Fruit fly (Drosophila melanogaster): Measurements from ENCODE around the gene mus312.

mus312 gene

DNA sequence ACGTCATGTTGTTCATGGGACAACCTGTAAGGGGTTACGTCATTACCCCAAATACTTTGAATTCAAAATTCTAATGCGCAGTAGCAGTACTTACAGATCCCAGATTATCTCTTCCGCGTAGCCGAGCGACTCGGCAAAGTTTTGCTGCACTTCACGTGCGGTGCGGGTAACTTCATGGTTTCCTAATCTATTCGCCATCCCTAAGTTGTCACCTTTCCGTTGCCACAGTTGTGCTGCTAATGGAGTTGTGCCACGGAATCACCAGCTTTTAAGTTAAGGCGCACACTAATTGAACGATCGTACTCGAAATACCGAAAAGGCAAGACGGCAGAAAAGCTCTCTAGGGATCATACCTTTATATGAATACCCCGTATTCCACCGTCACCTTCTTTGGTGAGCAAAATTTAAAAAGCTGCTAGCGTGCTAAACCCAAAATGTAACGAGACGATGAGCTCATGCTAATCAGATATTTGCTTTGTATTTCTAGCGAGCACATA, 30.9 kb downstream of the mus312 start, which contains the start of gene pst (continued):
- TF ChIP-seq CG11695 (GFP tag; IDR thresholded peaks at IDR 0.05) (0 out of 3 replicates have a peak, but pooled peaks have one; percentile 29), CG17361 (GFP tag; IDR thresholded peaks at IDR 0.05) (no peak), Rfx (GFP tag; IDR thresholded peaks at IDR 0.05) (peak; percentile 27; the same call in 1 of the 2 replicates), Dek (tag; optimal IDR thresholded peaks at IDR 0.05) (peak; percentile 35), CG15514 (GFP tag; optimal IDR thresholded peaks at IDR 0.05) (no peak), chif (GFP tag; optimal IDR thresholded peaks at IDR 0.05) (no peak), kah (GFP tag; optimal IDR thresholded peaks at IDR 0.05) (no peak), CG15601 (tag; optimal IDR thresholded peaks at IDR 0.05) (no peak), CG2889 (GFP tag; IDR thresholded peaks at IDR 0.05) (no peak; the same call in 2 of the 3 replicates), bab2 (GFP tag; optimal IDR thresholded peaks at IDR 0.05) (no peak), psq (GFP tag; optimal IDR thresholded peaks at IDR 0.05) (no peak), CG17829 (tag; optimal IDR thresholded peaks at IDR 0.05) (no peak), bigmax (GFP tag; optimal IDR thresholded peaks at IDR 0.05) (no peak), ash1 (GFP tag; optimal IDR thresholded peaks at IDR 0.05) (peak; percentile 14), CG2120 (GFP tag; optimal IDR thresholded peaks at IDR 0.05) (no peak), CG34376 (GFP tag; optimal IDR thresholded peaks at IDR 0.05) (peak; percentile 66), CG13287 (GFP tag; IDR thresholded peaks at IDR 0.05; ENCODE audit: partially characterized antibody) (no peak), ftz-f1 (GFP tag; optimal IDR thresholded peaks at IDR 0.05) (no peak), CG17612 (GFP tag; IDR thresholded peaks at IDR 0.05) (no peak), Doc3 (GFP tag; IDR thresholded peaks at IDR 0.05; ENCODE audit: partially characterized antibody) (no peak), insv (GFP tag; optimal IDR thresholded peaks at IDR 0.05) (no peak), Side (GFP tag; optimal IDR thresholded peaks at IDR 0.05) (no peak), E2f1 (GFP tag; IDR thresholded peaks at IDR 0.05) (peak; percentile 39; the same call in 1 of the 2 replicates), Hr39 (optimal IDR thresholded peaks at IDR 0.05) (no peak), gcm (GFP tag; optimal IDR thresholded peaks at IDR 0.05) (no peak), CG11093 (GFP tag; IDR thresholded peaks at IDR 0.05) (no peak), MTF-1 (GFP tag; optimal IDR thresholded peaks at IDR 0.05; ENCODE audit: borderline replicate concordance) (peak; percentile 17), HLH54F (GFP tag; optimal IDR thresholded peaks at IDR 0.05) (peak; percentile 29), CG12744 (GFP tag; optimal IDR thresholded peaks at IDR 0.05) (peak; percentile 2), disco-r (GFP tag; optimal IDR thresholded peaks at IDR 0.05) (peak; percentile 13), tup (GFP tag; optimal IDR thresholded peaks at IDR 0.05) (no peak), amos (GFP tag; IDR thresholded peaks at IDR 0.05; ENCODE audit: partially characterized antibody) (peak; percentile 40; the same call in 1 of the 2 replicates), CG43689 (GFP tag; IDR thresholded peaks at IDR 0.05) (no peak), CG15073 (GFP tag; optimal IDR thresholded peaks at IDR 0.05) (no peak), lbe (GFP tag; optimal IDR thresholded peaks at IDR 0.05) (no peak), nau (GFP tag; optimal IDR thresholded peaks at IDR 0.05) (no peak), CG13424 (tag; optimal IDR thresholded peaks at IDR 0.05) (no peak), CG3847 (GFP tag; IDR thresholded peaks at IDR 0.05) (no peak), pb (GFP tag; optimal IDR thresholded peaks at IDR 0.05) (no peak), CG32532 (GFP tag; IDR thresholded peaks at IDR 0.05) (no peak), Jarid2 (GFP tag; optimal IDR thresholded peaks at IDR 0.05) (peak; percentile 51), CG2678 (tag; optimal IDR thresholded peaks at IDR 0.05) (no peak), bcd (GFP tag; optimal IDR thresholded peaks at IDR 0.05) (no peak), CG15479 (GFP tag; optimal IDR thresholded peaks at IDR 0.05) (no peak), CG1603 (tag; optimal IDR thresholded peaks at IDR 0.05) (peak; percentile 25), Gug (GFP tag; IDR thresholded peaks at IDR 0.05) (no peak), CG2712 (tag; optimal IDR thresholded peaks at IDR 0.05) (no peak), Rx (GFP tag; IDR thresholded peaks at IDR 0.05) (no peak), CG7928 (GFP tag; optimal IDR thresholded peaks at IDR 0.05) (peak; percentile 66), CG8359 (GFP tag; optimal IDR thresholded peaks at IDR 0.05; ENCODE audit: borderline replicate concordance) (no peak), CG4820 (GFP tag; optimal IDR thresholded peaks at IDR 0.05) (no peak)

All from whole organism, embryonic.